Worm (Caenorhabditis elegans) whole organism, late embryonic: Measurements from ENCODE around the gene Y55F3BR.11.

Experiments
- ama-1 ChIP-seq: fragments of 150-350 bp; optimal IDR thresholded peaks from 2 replicates; lab custom pipeline; 2014
- ceh-19 ChIP-seq: fragments of 200-800 bp; sonication (Bioruptor generic); optimal IDR thresholded peaks from 2 replicates; lab custom pipeline; 2018; ENCODE audit warnings: mild to moderate bottlenecking, missing genetic modification characterization, missing compliant biosample characterization
- ceh-31 ChIP-seq: sonication (generic microtip); optimal IDR thresholded peaks from 2 replicates; lab custom pipeline; 2016; ENCODE audit warnings: missing genetic modification characterization, missing compliant biosample characterization
- ceh-45 ChIP-seq: fragments of 200-800 bp; sonication (Bioruptor generic); IDR thresholded peaks from 2 replicates; pipeline ENCODE4 v1.3.6; 2022; ENCODE audit warnings: missing genetic modification reagents, missing genetic modification characterization, missing compliant biosample characterization
- ceh-9 ChIP-seq: sonication (generic microtip); optimal IDR thresholded peaks from 2 replicates; lab custom pipeline; 2016; ENCODE audit warnings: mild to moderate bottlenecking, missing genetic modification characterization, inconsistent platforms, missing compliant biosample characterization
- pag-3 ChIP-seq: sonication (generic microtip); optimal IDR thresholded peaks from 2 replicates; lab custom pipeline; 2016; ENCODE audit warnings: missing compliant biosample characterization, missing genetic modification characterization, borderline replicate concordance
- pha-4 ChIP-seq: fragments of 150-350 bp; optimal IDR thresholded peaks from 2 replicates; lab custom pipeline; 2018; ENCODE audit warnings: missing biosample characterization, missing genetic modification reagents, missing genetic modification characterization
- tbx-2 ChIP-seq: sonication (generic microtip); optimal IDR thresholded peaks from 2 replicates; lab custom pipeline; 2016; ENCODE audit warnings: missing genetic modification characterization, missing compliant biosample characterization

DNA sequence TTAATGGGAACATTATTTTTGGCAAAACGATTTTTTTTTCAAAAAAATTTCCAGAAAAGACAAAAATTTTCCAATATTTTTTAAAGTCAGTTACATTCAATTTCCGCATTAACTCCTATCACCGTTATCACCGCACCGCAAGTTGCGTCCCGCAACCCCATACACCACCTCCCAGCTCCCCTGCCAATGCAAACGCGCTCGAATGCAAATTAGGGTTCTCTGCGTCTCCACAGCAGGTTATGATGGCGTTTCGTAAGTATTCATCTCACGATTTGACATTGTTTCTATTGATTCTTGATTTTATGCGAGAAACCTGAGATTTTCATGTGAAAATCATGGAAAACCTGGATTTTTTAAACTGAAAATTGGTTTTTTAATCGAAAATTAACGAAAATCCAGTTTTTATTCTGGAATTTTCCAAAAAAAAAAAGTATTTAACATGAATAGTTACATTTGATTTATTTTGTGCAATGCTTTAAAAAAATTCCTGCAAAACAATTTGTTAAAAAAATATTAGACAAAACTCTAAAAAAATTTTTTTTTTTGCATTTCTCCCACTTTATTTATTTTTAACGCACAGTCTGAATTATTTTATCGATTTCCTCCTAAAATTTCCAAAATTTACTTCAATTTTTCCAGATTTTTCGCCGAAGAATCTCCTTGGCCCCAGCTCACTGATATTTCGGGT is 29.8 kb downstream of the Y55F3BR.11 start, which contains the start of gene mak-2:
- TF ChIP-seq ama-1 (lab: Kevin White, UChicago) (no peak), pag-3 (no peak), ceh-9 (tag; lab: Kevin White, UChicago) (no peak), tbx-2 (tag; lab: Kevin White, UChicago) (peak; percentile 39), ceh-31 (tag; lab: Kevin White, UChicago) (peak; percentile 74), ceh-45 (GFP tag; lab: Robert Waterston, UW) (no peak), pha-4 (tag; lab: Kevin White, UChicago) (no peak), ceh-19 (GFP tag; lab: Kevin White, UChicago) (no peak)
